Worm (Caenorhabditis elegans) whole organism, young adult: ENCODE data around the gene pals-17.

ENCODE experiments used
- F57C9.4 ChIP-seq: sonication (generic microtip); optimal IDR thresholded peaks from 2 replicates; lab custom pipeline; 2017; ENCODE audit warnings: mild to moderate bottlenecking, missing genetic modification characterization, missing compliant biosample characterization
- egl-18 ChIP-seq: fragments of 200-800 bp; sonication (Bioruptor generic); IDR thresholded peaks from 2 replicates; pipeline ENCODE4 v1.3.6; 2022; ENCODE audit warnings: missing genetic modification reagents, missing genetic modification characterization, missing compliant biosample characterization
- egl-44 ChIP-seq: fragments of 200-800 bp; sonication (Bioruptor generic); IDR thresholded peaks from 2 replicates; pipeline ENCODE4 v1.3.6; 2022; ENCODE audit warnings: missing genetic modification reagents, missing genetic modification characterization, missing compliant biosample characterization
- nfya-1 ChIP-seq: sonication (generic microtip); optimal IDR thresholded peaks from 2 replicates; lab custom pipeline; 2017; ENCODE audit warnings: antibody characterized with exemption, missing compliant biosample characterization, missing genetic modification characterization, borderline replicate concordance; ENCODE audit not compliant: insufficient read depth
- nhr-90 ChIP-seq: sonication (generic microtip); optimal IDR thresholded peaks from 2 replicates; lab custom pipeline; 2016; ENCODE audit warnings: missing genotype, mild to moderate bottlenecking, missing genetic modification characterization, missing compliant biosample characterization
- unc-130 ChIP-seq: sonication (generic microtip); optimal IDR thresholded peaks from 2 replicates; lab custom pipeline; 2016; ENCODE audit warnings: missing genetic modification reagents, missing genetic modification characterization, missing compliant biosample characterization

DNA sequence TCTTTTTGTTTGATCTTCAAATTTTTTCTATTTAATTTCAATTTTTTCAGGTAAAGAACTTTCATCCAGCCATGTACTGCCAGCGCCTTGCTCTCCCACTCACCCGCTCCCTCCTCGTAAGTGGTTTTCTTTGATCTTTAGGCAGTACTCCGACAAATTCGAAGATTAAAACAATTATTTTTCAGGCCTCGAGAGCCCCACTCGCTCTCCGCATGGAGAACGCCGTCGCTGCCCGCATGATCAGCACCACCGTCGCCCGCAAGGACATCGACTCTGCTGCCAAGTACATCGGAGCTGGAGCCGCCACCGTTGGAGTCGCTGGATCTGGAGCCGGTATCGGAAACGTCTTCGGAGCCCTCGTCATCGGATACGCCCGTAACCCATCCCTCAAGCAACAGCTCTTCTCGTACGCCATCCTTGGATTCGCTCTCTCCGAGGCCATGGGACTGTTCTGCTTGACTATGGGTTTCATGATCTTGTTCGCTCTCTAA lies 27.5 kb upstream of the pals-17 start, which contains the start of gene Y82E9BR.3:
- TF ChIP-seq egl-18 (GFP tag; lab: Robert Waterston, UW) (no peak), F57C9.4 (tag; lab: Kevin White, UChicago) (no peak), unc-130 (GFP tag; lab: Kevin White, UChicago) (no peak), egl-44 (GFP tag; lab: Robert Waterston, UW) (no peak), nhr-90 (tag; lab: Kevin White, UChicago) (no peak), nfya-1 (tag; lab: Kevin White, UChicago) (no peak)
